Worm (Caenorhabditis elegans) whole organism, L4 larva: ENCODE measurements around the gene pygl-1.

Experiments
- F26F4.8 ChIP-seq: fragments of 200-800 bp; sonication (Bioruptor generic); conservative IDR thresholded peaks from 2 replicates; pipeline ENCODE4 v1.3.6; 2022; ENCODE audit warnings: missing genetic modification characterization, missing compliant biosample characterization
- F44E2.7 ChIP-seq: fragments of 200-800 bp; sonication (Bioruptor generic); IDR thresholded peaks from 2 replicates; pipeline ENCODE4 v2.1.2; 2022; ENCODE audit warnings: missing genetic modification characterization, missing compliant biosample characterization
- F49E8.2 ChIP-seq: sonication (generic microtip); optimal IDR thresholded peaks from 2 replicates; lab custom pipeline; 2016; ENCODE audit warnings: missing compliant biosample characterization, mild to moderate bottlenecking, missing genetic modification characterization, borderline replicate concordance
- T26A8.4 ChIP-seq: fragments of 200-800 bp; sonication (Bioruptor generic); IDR thresholded peaks from 2 replicates; pipeline ENCODE4 v1.3.6; 2022; ENCODE audit warnings: missing genetic modification characterization, missing compliant biosample characterization
- Y105C5A.15 ChIP-seq: fragments of 200-800 bp; sonication (Bioruptor generic); IDR thresholded peaks from 2 replicates; pipeline ENCODE4 v1.3.6; 2022; ENCODE audit warnings: missing genetic modification characterization, missing compliant biosample characterization
- Y48G9A.11 ChIP-seq: fragments of 200-800 bp; sonication (Bioruptor generic); IDR thresholded peaks from 2 replicates; pipeline ENCODE4 v1.3.6; 2022; ENCODE audit warnings: missing genetic modification reagents, missing genetic modification characterization, missing compliant biosample characterization
- ZK337.2 ChIP-seq: fragments of 200-800 bp; sonication (Bioruptor generic); IDR thresholded peaks from 2 replicates; pipeline ENCODE4 v1.3.6; 2022; ENCODE audit warnings: missing genetic modification reagents, missing genetic modification characterization, missing compliant biosample characterization
- arid-1 ChIP-seq: fragments of 200-800 bp; sonication (Bioruptor generic); conservative IDR thresholded peaks from 2 replicates; pipeline ENCODE4 v1.3.6; 2022; ENCODE audit warnings: missing genetic modification reagents, missing genetic modification characterization, missing compliant biosample characterization
- attf-4 ChIP-seq: sonication (generic microtip); optimal IDR thresholded peaks from 3 replicates; lab custom pipeline; 2017; ENCODE audit warnings: missing biosample characterization, missing genetic modification characterization
- ceh-28 ChIP-seq: fragments of 150-350 bp; optimal IDR thresholded peaks from 2 replicates; lab custom pipeline; 2014; ENCODE audit warnings: missing biosample characterization, missing genetic modification reagents, missing genetic modification characterization
- ceh-32 ChIP-seq: sonication (generic microtip); optimal IDR thresholded peaks from 2 replicates; lab custom pipeline; 2016; ENCODE audit warnings: mild to moderate bottlenecking, missing genetic modification characterization, missing compliant biosample characterization; ENCODE audit not compliant: poor library complexity
- ceh-44 ChIP-seq: fragments of 200-800 bp; sonication (Bioruptor generic); IDR thresholded peaks from 2 replicates; pipeline ENCODE4 v1.3.6; 2022; ENCODE audit warnings: missing genetic modification reagents, missing genetic modification characterization, missing compliant biosample characterization
- dmd-6 ChIP-seq: fragments of 200-800 bp; sonication (Bioruptor generic); IDR thresholded peaks from 2 replicates; pipeline ENCODE4 v1.3.6; 2022; ENCODE audit warnings: missing genetic modification reagents, missing genetic modification characterization, missing compliant biosample characterization
- dmd-8 ChIP-seq: fragments of 200-800 bp; sonication (Bioruptor generic); IDR thresholded peaks from 2 replicates; pipeline ENCODE4 v1.3.6; 2022; ENCODE audit warnings: missing genetic modification characterization, missing compliant biosample characterization
- duxl-1 ChIP-seq: sonication (generic microtip); optimal IDR thresholded peaks from 2 replicates; lab custom pipeline; 2016; ENCODE audit warnings: mild to moderate bottlenecking, missing genetic modification characterization, moderate library complexity, missing compliant biosample characterization; ENCODE audit not compliant: poor library complexity
- dve-1 ChIP-seq: sonication (generic microtip); optimal IDR thresholded peaks from 2 replicates; lab custom pipeline; 2017; ENCODE audit warnings: antibody characterized with exemption, mild to moderate bottlenecking, missing genetic modification characterization, missing compliant biosample characterization; ENCODE audit not compliant: insufficient read depth
- lim-7 ChIP-seq: fragments of 200-800 bp; sonication (Bioruptor generic); IDR thresholded peaks from 2 replicates; pipeline ENCODE4 v1.3.6; 2022; ENCODE audit warnings: missing genetic modification characterization, missing compliant biosample characterization
- lin-1 ChIP-seq: fragments of 200-800 bp; sonication (Bioruptor generic); IDR thresholded peaks from 2 replicates; pipeline ENCODE4 v1.3.6; 2022; ENCODE audit warnings: missing genetic modification reagents, missing genetic modification characterization, missing compliant biosample characterization
- lin-13 ChIP-seq: fragments of 150-350 bp; optimal IDR thresholded peaks from 2 replicates; lab custom pipeline; 2014; ENCODE audit warnings: missing biosample characterization, missing genetic modification reagents, missing genetic modification characterization
- lin-15B ChIP-seq: fragments of 150-350 bp; sonication (generic microtip); optimal IDR thresholded peaks from 3 replicates; lab custom pipeline; 2014; ENCODE audit warnings: missing biosample characterization, missing genetic modification characterization
- lin-38 ChIP-seq: fragments of 200-800 bp; sonication (Bioruptor generic); IDR thresholded peaks from 2 replicates; pipeline ENCODE4 v1.3.6; 2022; ENCODE audit warnings: missing genetic modification reagents, missing genetic modification characterization, missing compliant biosample characterization
- lin-39 ChIP-seq: fragments of 150-350 bp; optimal IDR thresholded peaks from 2 replicates; lab custom pipeline; 2014; ENCODE audit warnings: missing biosample characterization, missing genetic modification reagents, missing genetic modification characterization
- lsy-2 ChIP-seq, 2 experiments: fragments of 150-350 bp in 1 of 2; sonication (generic microtip) in 1 of 2; optimal IDR thresholded peaks; 2 replicates each; lab custom pipeline; 2014 to 2017; ENCODE audit warnings: missing biosample characterization in 2 of 2, missing genetic modification characterization in 2 of 2
- madf-5 ChIP-seq, 2 experiments: fragments of 200-800 bp; sonication (Bioruptor generic); IDR thresholded peaks; 2 replicates each; pipeline ENCODE4 v1.3.6; 2022; ENCODE audit warnings: missing compliant biosample characterization in 2 of 2, missing genetic modification characterization in 2 of 2
- madf-9 ChIP-seq: fragments of 200-800 bp; sonication (Bioruptor generic); conservative IDR thresholded peaks from 2 replicates; pipeline ENCODE4 v1.3.6; 2022; ENCODE audit warnings: missing genetic modification reagents, missing genetic modification characterization, missing compliant biosample characterization
- mdl-1 ChIP-seq, 2 experiments: fragments of 150-350 bp in 1 of 2; sonication (generic microtip) in 1 of 2; optimal IDR thresholded peaks; 2 replicates each; lab custom pipeline; 2014 to 2017; ENCODE audit warnings: missing biosample characterization in 2 of 2, missing genetic modification characterization in 2 of 2
- mes-2 ChIP-seq: sonication (generic microtip); optimal IDR thresholded peaks from 2 replicates; lab custom pipeline; 2016; ENCODE audit warnings: missing genotype, mild to moderate bottlenecking, missing genetic modification characterization, missing compliant biosample characterization; ENCODE audit not compliant: poor library complexity, severe bottlenecking
- nhr-102 ChIP-seq: sonication (generic microtip); optimal IDR thresholded peaks from 2 replicates; lab custom pipeline; 2016; ENCODE audit warnings: mild to moderate bottlenecking, missing genetic modification characterization, moderate library complexity, missing compliant biosample characterization
- nhr-237 ChIP-seq: sonication (generic microtip); optimal IDR thresholded peaks from 2 replicates; lab custom pipeline; 2017; ENCODE audit warnings: missing biosample characterization, missing genetic modification characterization
- nhr-48 ChIP-seq: sonication (generic microtip); optimal IDR thresholded peaks from 2 replicates; lab custom pipeline; 2016; ENCODE audit warnings: mild to moderate bottlenecking, missing genetic modification characterization, missing compliant biosample characterization
- nhr-77 ChIP-seq: fragments of 150-350 bp; optimal IDR thresholded peaks from 2 replicates; lab custom pipeline; 2014; ENCODE audit warnings: missing biosample characterization, missing genetic modification characterization
- pha-4 ChIP-seq, 2 experiments: fragments of 150-350 bp in 1 of 2; fragments of 200-800 bp in 1 of 2; sonication (Bioruptor generic) in 1 of 2; IDR thresholded peaks in 1 of 2; optimal IDR thresholded peaks in 1 of 2; 2 replicates each; pipeline versions ENCODE4 v1.3.6 to Lab custom; 2014 to 2022; ENCODE audit warnings: missing genetic modification characterization in 2 of 2, missing genetic modification reagents in 2 of 2, missing biosample characterization in 1 of 2, missing compliant biosample characterization in 1 of 2
- php-3 ChIP-seq: fragments of 200-800 bp; sonication (Bioruptor generic); IDR thresholded peaks from 2 replicates; pipeline ENCODE4 v1.3.6; 2022; ENCODE audit warnings: missing genetic modification reagents, missing genetic modification characterization, missing compliant biosample characterization
- rbr-2 ChIP-seq: sonication (generic microtip); optimal IDR thresholded peaks from 2 replicates; lab custom pipeline; 2016; ENCODE audit warnings: missing genotype, missing genetic modification characterization, missing compliant biosample characterization
- set-16 ChIP-seq: fragments of 200-800 bp; sonication (Bioruptor generic); IDR thresholded peaks from 2 replicates; pipeline ENCODE4 v1.3.6; 2022; ENCODE audit warnings: missing genetic modification reagents, missing genetic modification characterization, missing compliant biosample characterization
- snpc-1.2 ChIP-seq: fragments of 200-800 bp; sonication (Bioruptor generic); IDR thresholded peaks from 2 replicates; pipeline ENCODE4 v1.3.6; 2022; ENCODE audit warnings: missing genetic modification reagents, missing genetic modification characterization, missing compliant biosample characterization
- spr-3 ChIP-seq: fragments of 200-800 bp; sonication (Bioruptor generic); optimal IDR thresholded peaks from 2 replicates; lab custom pipeline; 2018; ENCODE audit warnings: mild to moderate bottlenecking, missing genetic modification characterization, missing compliant biosample characterization
- tra-1 ChIP-seq: fragments of 200-800 bp; sonication (Bioruptor generic); IDR thresholded peaks from 2 replicates; pipeline ENCODE4 v1.3.6; 2022; ENCODE audit warnings: missing genetic modification reagents, missing genetic modification characterization, missing compliant biosample characterization
- unc-62 ChIP-seq, 3 experiments: fragments of 150-350 bp in 1 of 3; sonication (generic microtip); optimal IDR thresholded peaks in 2 of 3; peaks in 1 of 3; 1 replicate in 1 of 3; 2 replicates in 2 of 3; lab custom pipeline; 2014 to 2017; ENCODE audit warnings: missing biosample characterization in 3 of 3, missing genetic modification characterization in 3 of 3, missing genetic modification reagents in 3 of 3, missing genotype in 1 of 3
- zfp-3 ChIP-seq: fragments of 200-800 bp; sonication (Bioruptor generic); conservative IDR thresholded peaks from 2 replicates; pipeline ENCODE4 v1.3.6; 2022; ENCODE audit warnings: missing genetic modification reagents, missing genetic modification characterization, missing compliant biosample characterization

pygl-1 gene

ce11 chrV:3581643-3582042, 2.8 kb downstream of the pygl-1 start:
- TF ChIP-seq ceh-32 (tag; lab: Kevin White, UChicago) (no peak), zfp-3 (GFP tag; lab: Robert Waterston, UW) (no peak), nhr-77 (no peak), unc-62 (GFP tag; optimal IDR thresholded peaks at IDR 0.05 in 1 of 2; lab: Kevin White, UChicago) (peak in 1 of 2 experiments; percentile 75), unc-62 (tag; optimal IDR thresholded peaks at IDR 0.05; lab: Kevin White, UChicago) (no peak), set-16 (GFP tag; lab: Robert Waterston, UW) (peak; percentile 80), mdl-1 (tag; optimal IDR thresholded peaks at IDR 0.05; lab: Kevin White, UChicago) (no peak), attf-4 (no peak)

ce11 chrV:3582086-3582485, 3.3 kb downstream of the pygl-1 start:
- TF ChIP-seq php-3 (no peak), nhr-102 (peak; percentile 1), arid-1 (GFP tag; lab: Robert Waterston, UW) (peak; percentile 68; the same call in 1 of the 2 replicates), madf-9 (GFP tag; lab: Robert Waterston, UW) (0 out of 2 replicates have a peak, but pooled peaks have one; percentile 4), T26A8.4 (GFP tag; lab: Robert Waterston, UW) (peak; percentile 49), spr-3 (no peak), Y48G9A.11 (GFP tag; lab: Robert Waterston, UW) (peak; percentile 70; the same call in 1 of the 2 replicates), rbr-2 (tag; lab: Kevin White, UChicago) (no peak), tra-1 (GFP tag; lab: Robert Waterston, UW) (peak; percentile 47; the same call in 1 of the 2 replicates), nhr-237 (tag; lab: Kevin White, UChicago) (no peak), lsy-2 (tag; optimal IDR thresholded peaks at IDR 0.05; lab: Kevin White, UChicago) (peak in 1 of 2 experiments; percentile 35), ZK337.2 (GFP tag; lab: Robert Waterston, UW) (0 out of 2 replicates have a peak, but pooled peaks have one; percentile 16), lin-13 (peak; percentile 31), nhr-48 (tag; lab: Kevin White, UChicago) (peak; percentile 20), lim-7 (GFP tag; lab: Robert Waterston, UW) (peak; percentile 80), lin-39 (tag; lab: Kevin White, UChicago) (no peak), Y105C5A.15 (GFP tag; lab: Robert Waterston, UW) (peak; percentile 75; the same call in 1 of the 2 replicates), lin-1 (GFP tag; lab: Robert Waterston, UW) (0 out of 2 replicates have a peak, but pooled peaks have one; percentile 21), pha-4 (GFP tag; IDR thresholded peaks at IDR 0.05; lab: Robert Waterston, UW) (peak; percentile 75; the same call in 1 of the 2 replicates), pha-4 (tag; optimal IDR thresholded peaks at IDR 0.05; lab: Kevin White, UChicago) (no peak), madf-5 (GFP tag; IDR thresholded peaks at IDR 0.05; lab: Robert Waterston, UW) (peak; percentile 55 to 60; a peak in 1 of 4 replicates), lin-38 (peak; percentile 70; the same call in 1 of the 2 replicates), F44E2.7 (GFP tag; lab: Robert Waterston, UW) (0 out of 2 replicates have a peak, but pooled peaks have one; percentile 7), dmd-6 (peak; percentile 8; the same call in 1 of the 2 replicates), ceh-28 (tag; lab: Kevin White, UChicago) (no peak), F26F4.8 (peak; percentile 76), F49E8.2 (peak; percentile 62), mes-2 (tag; lab: Kevin White, UChicago) (peak; percentile 21), ceh-44 (GFP tag; lab: Robert Waterston, UW) (peak; percentile 39; the same call in 1 of the 2 replicates), snpc-1.2 (GFP tag; lab: Robert Waterston, UW) (peak; percentile 72), lin-15B (tag; lab: Kevin White, UChicago) (no peak), dmd-8 (GFP tag; lab: Robert Waterston, UW) (0 out of 2 replicates have a peak, but pooled peaks have one; percentile 37), dve-1 (tag; lab: Kevin White, UChicago) (peak; percentile 8), duxl-1 (tag; lab: Kevin White, UChicago) (peak; percentile 25)
